Fruit fly (Drosophila melanogaster): ENCODE measurements around the gene larp.

Gene larp

dm6 chr3R:28377648-28378047 is 41.4 kb upstream of the larp start (continued):
- TF ChIP-seq CG34224 (GFP tag; IDR thresholded peaks at IDR 0.05; ENCODE audit: partially characterized antibody) (no peak), shn (GFP tag; optimal IDR thresholded peaks at IDR 0.05) (no peak), maf-S (GFP tag; optimal IDR thresholded peaks at IDR 0.05) (no peak), Ets65A (GFP tag) (no peak), sqz (GFP tag; optimal IDR thresholded peaks at IDR 0.05) (no peak), btn (GFP tag; optimal IDR thresholded peaks at IDR 0.05) (no peak), unpg (GFP tag; optimal IDR thresholded peaks at IDR 0.05) (no peak), oc (tag; optimal IDR thresholded peaks at IDR 0.05) (no peak), cg (GFP tag; optimal IDR thresholded peaks at IDR 0.05) (no peak), nau (GFP tag; optimal IDR thresholded peaks at IDR 0.05) (no peak), CG31224 (GFP tag; IDR thresholded peaks at IDR 0.05) (0 out of 2 replicates have a peak, but pooled peaks have one; percentile 19), CG6689 (GFP tag; IDR thresholded peaks at IDR 0.05) (peak; percentile 14; the same call in 1 of the 2 replicates), Doc3 (GFP tag; IDR thresholded peaks at IDR 0.05; ENCODE audit: partially characterized antibody) (no peak), sd (tag; optimal IDR thresholded peaks at IDR 0.05) (no peak), her (GFP tag; optimal IDR thresholded peaks at IDR 0.05) (no peak), onecut (GFP tag; IDR thresholded peaks at IDR 0.05) (no peak), CG7556 (GFP tag; optimal IDR thresholded peaks at IDR 0.05) (no peak), fd96Cb (tag; optimal IDR thresholded peaks at IDR 0.05) (no peak), CG17568 (GFP tag; optimal IDR thresholded peaks at IDR 0.05) (no peak), CG6854 (GFP tag; optimal IDR thresholded peaks at IDR 0.05) (no peak), Chrac-16 (GFP tag; optimal IDR thresholded peaks at IDR 0.05) (no peak), CG10321 (GFP tag; IDR thresholded peaks at IDR 0.05) (no peak), CG13424 (tag; optimal IDR thresholded peaks at IDR 0.05) (peak; percentile 18), zfh2 (GFP tag; optimal IDR thresholded peaks at IDR 0.05) (no peak), yki (optimal IDR thresholded peaks at IDR 0.05) (no peak), CG10209 (GFP tag; optimal IDR thresholded peaks at IDR 0.05) (no peak), CG6654 (GFP tag; optimal IDR thresholded peaks at IDR 0.05) (no peak), ind (GFP tag; optimal IDR thresholded peaks at IDR 0.05) (no peak), CG14860 (GFP tag; IDR thresholded peaks at IDR 0.05; ENCODE audit: partially characterized antibody) (no peak), CG2875 (GFP tag; optimal IDR thresholded peaks at IDR 0.05) (no peak), bbx (GFP tag; IDR thresholded peaks at IDR 0.05; ENCODE audit: partially characterized antibody) (no peak), hth (optimal IDR thresholded peaks at IDR 0.05) (no peak), Fer2 (tag; optimal IDR thresholded peaks at IDR 0.05) (no peak), cas (GFP tag; IDR thresholded peaks at IDR 0.05) (no peak), CG6683 (GFP tag; optimal IDR thresholded peaks at IDR 0.05) (no peak), chinmo (GFP tag; IDR thresholded peaks at IDR 0.05; ENCODE audit: partially characterized antibody) (no peak), br (optimal IDR thresholded peaks at IDR 0.05) (no peak), ro (GFP tag; IDR thresholded peaks at IDR 0.05) (no peak), Ada2b (GFP tag; IDR thresholded peaks at IDR 0.05) (peak; percentile 34; the same call in 1 of the 2 replicates), dati (GFP tag; IDR thresholded peaks at IDR 0.05) (no peak), scrt (GFP tag; optimal IDR thresholded peaks at IDR 0.05) (no peak), Side (GFP tag; optimal IDR thresholded peaks at IDR 0.05) (no peak), CG4617 (GFP tag; optimal IDR thresholded peaks at IDR 0.05; ENCODE audit: borderline replicate concordance) (no peak), CG3065 (GFP tag; optimal IDR thresholded peaks at IDR 0.05) (no peak), CG15601 (tag; optimal IDR thresholded peaks at IDR 0.05) (no peak), CG1792 (GFP tag; optimal IDR thresholded peaks at IDR 0.05) (no peak), Deaf1 (tag; optimal IDR thresholded peaks at IDR 0.05) (no peak), Dref (GFP tag; IDR thresholded peaks at IDR 0.05) (no peak), CG9727 (GFP tag; optimal IDR thresholded peaks at IDR 0.05) (no peak), bowl (GFP tag; IDR thresholded peaks at IDR 0.05) (no peak), Max (GFP tag; optimal IDR thresholded peaks at IDR 0.05) (no peak), kay (GFP tag; optimal IDR thresholded peaks at IDR 0.05) (no peak)

Measured in whole organism, embryonic.